Fruit fly (Drosophila melanogaster) whole organism, embryonic: ENCODE results near the gene Notum.
A peak's percentile ranks its signal among the peaks of the same experiment; 100 is the strongest.

Source experiments
- Atf3 ChIP-seq: fragments of 200-800 bp; sonication (Bioruptor generic); optimal IDR thresholded peaks from 3 replicates; lab custom pipeline; 2016; ENCODE audit warnings: missing biosample characterization, missing genetic modification characterization
- B-H2 ChIP-seq: fragments of 200-800 bp; sonication (Bioruptor generic); optimal IDR thresholded peaks from 2 replicates; lab custom pipeline; 2018; ENCODE audit warnings: missing biosample characterization, mild to moderate bottlenecking, missing genetic modification characterization
- BtbVII ChIP-seq: fragments of 200-800 bp; sonication (Bioruptor generic); optimal IDR thresholded peaks from 3 replicates; lab custom pipeline; 2017; ENCODE audit warnings: missing biosample characterization, mild to moderate bottlenecking, missing genetic modification characterization
- CG10267 ChIP-seq: fragments of 200-800 bp; sonication (Bioruptor generic); optimal IDR thresholded peaks from 2 replicates; lab custom pipeline; 2018; ENCODE audit warnings: missing biosample characterization, mild to moderate bottlenecking, missing genetic modification characterization, moderate library complexity
- CG12219 ChIP-seq: fragments of 200-800 bp; sonication (Bioruptor generic); optimal IDR thresholded peaks from 3 replicates; lab custom pipeline; 2018; ENCODE audit warnings: missing biosample characterization, mild to moderate bottlenecking, missing genetic modification characterization
- CG16863 ChIP-seq: fragments of 200-800 bp; sonication (Bioruptor generic); optimal IDR thresholded peaks from 3 replicates; lab custom pipeline; 2016; ENCODE audit warnings: missing biosample characterization, missing genetic modification characterization
- CG17328 ChIP-seq: fragments of 200-800 bp; sonication (Bioruptor generic); IDR thresholded peaks from 2 replicates; pipeline ENCODE4 v1.3.6; 2022; ENCODE audit warnings: missing biosample characterization, missing genetic modification characterization
- CG17612 ChIP-seq: fragments of 200-800 bp; sonication (Bioruptor generic); IDR thresholded peaks from 2 replicates; pipeline ENCODE4 v1.3.6; 2022; ENCODE audit warnings: missing biosample characterization, missing genetic modification characterization
- CG18476 ChIP-seq: fragments of 200-800 bp; sonication (Bioruptor generic); optimal IDR thresholded peaks from 2 replicates; lab custom pipeline; 2016; ENCODE audit warnings: missing biosample characterization, mild to moderate bottlenecking, missing genetic modification characterization
- CG2120 ChIP-seq: fragments of 200-800 bp; sonication (Bioruptor generic); optimal IDR thresholded peaks from 3 replicates; lab custom pipeline; 2016; ENCODE audit warnings: missing biosample characterization, missing genetic modification characterization
- CG2678 ChIP-seq: fragments of 200-800 bp; sonication (Bioruptor generic); optimal IDR thresholded peaks from 3 replicates; lab custom pipeline; 2019; ENCODE audit warnings: missing biosample characterization, mild to moderate bottlenecking, missing genetic modification characterization, moderate library complexity
- CG3281 ChIP-seq: fragments of 200-800 bp; sonication (Bioruptor generic); optimal IDR thresholded peaks from 3 replicates; lab custom pipeline; 2017; ENCODE audit warnings: missing biosample characterization, mild to moderate bottlenecking, missing genetic modification characterization
- CG33557 ChIP-seq: fragments of 200-800 bp; sonication (Bioruptor generic); optimal IDR thresholded peaks from 2 replicates; lab custom pipeline; 2019; ENCODE audit warnings: missing biosample characterization, mild to moderate bottlenecking, missing genetic modification characterization, moderate library complexity
- CG4282 ChIP-seq: fragments of 200-800 bp; sonication (Bioruptor generic); optimal IDR thresholded peaks from 2 replicates; lab custom pipeline; 2016; ENCODE audit warnings: missing biosample characterization, missing genetic modification characterization
- CG6254 ChIP-seq: fragments of 200-800 bp; sonication (Bioruptor generic); optimal IDR thresholded peaks from 3 replicates; lab custom pipeline; 2017; ENCODE audit warnings: mild to moderate bottlenecking, missing biosample characterization, missing genetic modification reagents, missing genetic modification characterization
- CG8924 ChIP-seq: fragments of 200-800 bp; optimal IDR thresholded peaks from 3 replicates; lab custom pipeline; 2019; ENCODE audit warnings: missing biosample characterization, mild to moderate bottlenecking, missing genetic modification characterization, moderate library complexity
- CG9215 ChIP-seq: fragments of 200-800 bp; sonication (Bioruptor generic); IDR thresholded peaks from 2 replicates; pipeline ENCODE4 v1.3.6; 2022; ENCODE audit warnings: missing biosample characterization, missing genetic modification characterization
- CG9876 ChIP-seq: fragments of 200-800 bp; sonication (Bioruptor generic); optimal IDR thresholded peaks from 2 replicates; lab custom pipeline; 2016; ENCODE audit warnings: missing biosample characterization, missing genetic modification characterization
- CG9932 ChIP-seq: fragments of 200-800 bp; sonication (Bioruptor generic); IDR thresholded peaks from 2 replicates; pipeline ENCODE4 v1.3.6; 2022; ENCODE audit warnings: missing biosample characterization, missing genetic modification characterization
- CkIIα-i1 ChIP-seq: fragments of 200-800 bp; sonication (Bioruptor generic); IDR thresholded peaks from 2 replicates; pipeline ENCODE4 v1.3.6; 2022; ENCODE audit warnings: missing biosample characterization, missing genetic modification characterization
- Drgx ChIP-seq: fragments of 200-800 bp; sonication (Bioruptor generic); IDR thresholded peaks from 2 replicates; pipeline ENCODE4 v1.3.6; 2022; ENCODE audit warnings: missing biosample characterization, missing genetic modification characterization
- HLH3B ChIP-seq: fragments of 200-800 bp; sonication (Bioruptor generic); IDR thresholded peaks from 2 replicates; pipeline ENCODE4 v1.3.6; 2022; ENCODE audit warnings: missing biosample characterization, missing genetic modification characterization
- Hr51 ChIP-seq, 2 experiments: fragments of 200-800 bp; sonication (Bioruptor generic); optimal IDR thresholded peaks; 2 replicates in 1 of 2; 3 replicates in 1 of 2; lab custom pipeline; 2016 to 2018; ENCODE audit warnings: missing biosample characterization in 2 of 2, missing genetic modification characterization in 2 of 2, mild to moderate bottlenecking in 1 of 2, moderate library complexity in 1 of 2
- Med ChIP-seq: fragments of 200-800 bp; sonication (Bioruptor generic); peaks from one replicate; lab custom pipeline; 2016; ENCODE audit warnings: missing biosample characterization, missing genetic modification characterization, mild to moderate bottlenecking, inconsistent platforms, moderate library complexity
- NK7.1 ChIP-seq: fragments of 200-800 bp; sonication (Bioruptor generic); optimal IDR thresholded peaks from 3 replicates; lab custom pipeline; 2016; ENCODE audit warnings: missing biosample characterization, missing genetic modification characterization
- Oli ChIP-seq: fragments of 200-800 bp; sonication (Bioruptor generic); optimal IDR thresholded peaks from 2 replicates; lab custom pipeline; 2018; ENCODE audit warnings: missing biosample characterization, mild to moderate bottlenecking, missing genetic modification characterization, moderate library complexity
- Optix ChIP-seq: fragments of 200-800 bp; sonication (Bioruptor generic); IDR thresholded peaks from 3 replicates; pipeline ENCODE4 v1.3.6; 2022; ENCODE audit warnings: missing biosample characterization, missing genetic modification characterization
- PHDP ChIP-seq: fragments of 200-800 bp; sonication (Bioruptor generic); optimal IDR thresholded peaks from 3 replicates; lab custom pipeline; 2018; ENCODE audit warnings: missing biosample characterization, mild to moderate bottlenecking, missing genetic modification characterization, moderate library complexity
- Pdp1 ChIP-seq, 2 experiments: fragments of 200-800 bp; sonication (Bioruptor generic); optimal IDR thresholded peaks; 3 replicates each; lab custom pipeline; 2016; ENCODE audit warnings: missing biosample characterization in 2 of 2, missing genetic modification characterization in 2 of 2, mild to moderate bottlenecking in 1 of 2, moderate library complexity in 1 of 2
- Poxn ChIP-seq: fragments of 200-800 bp; sonication (Bioruptor generic); IDR thresholded peaks from 2 replicates; pipeline ENCODE4 v1.3.6; 2022; ENCODE audit warnings: missing biosample characterization, missing genetic modification characterization
- Rfx ChIP-seq: fragments of 200-800 bp; sonication (Bioruptor generic); IDR thresholded peaks from 2 replicates; pipeline ENCODE4 v1.3.6; 2022; ENCODE audit warnings: missing biosample characterization, missing genetic modification characterization
- Sin3A ChIP-seq: fragments of >200 bp; optimal IDR thresholded peaks from 2 replicates; lab custom pipeline; 2018
- Sox100B ChIP-seq: fragments of 200-800 bp; sonication (Bioruptor generic); optimal IDR thresholded peaks from 3 replicates; lab custom pipeline; 2018; ENCODE audit warnings: missing biosample characterization, mild to moderate bottlenecking, missing genetic modification characterization
- Sox102F ChIP-seq: fragments of 200-800 bp; sonication (Bioruptor generic); optimal IDR thresholded peaks from 2 replicates; lab custom pipeline; 2018; ENCODE audit warnings: missing biosample characterization, mild to moderate bottlenecking, missing genetic modification characterization, moderate library complexity
- abd-A ChIP-seq: fragments of 200-800 bp; sonication (Bioruptor generic); optimal IDR thresholded peaks from 3 replicates; lab custom pipeline; 2019; ENCODE audit warnings: missing biosample characterization, mild to moderate bottlenecking, missing genetic modification characterization, moderate library complexity
- bsh ChIP-seq, 2 experiments: fragments of 200-800 bp; sonication (Bioruptor generic); optimal IDR thresholded peaks; 2 replicates each; lab custom pipeline; 2017 to 2018; ENCODE audit warnings: mild to moderate bottlenecking in 2 of 2, missing biosample characterization in 2 of 2, missing genetic modification characterization in 2 of 2, moderate library complexity in 1 of 2
- chinmo ChIP-seq: fragments of 200-800 bp; sonication (Bioruptor generic); IDR thresholded peaks from 4 replicates; pipeline ENCODE4 v1.3.6; 2022; ENCODE audit warnings: missing biosample characterization, missing genetic modification characterization; ENCODE audit not compliant: partially characterized antibody
- lilli ChIP-seq: fragments of 200-800 bp; sonication (Bioruptor generic); optimal IDR thresholded peaks from 3 replicates; lab custom pipeline; 2016; ENCODE audit warnings: missing biosample characterization, missing genetic modification characterization
- luna ChIP-seq: fragments of 200-800 bp; sonication (Bioruptor generic); optimal IDR thresholded peaks from 2 replicates; lab custom pipeline; 2016; ENCODE audit warnings: missing biosample characterization, missing genetic modification characterization
- nom ChIP-seq: fragments of 200-800 bp; sonication (Bioruptor generic); optimal IDR thresholded peaks from 2 replicates; lab custom pipeline; 2017; ENCODE audit warnings: missing biosample characterization, missing genetic modification characterization, mild to moderate bottlenecking, moderate library complexity, missing genetic modification reagents
- oc ChIP-seq: fragments of 200-800 bp; sonication (Bioruptor generic); optimal IDR thresholded peaks from 2 replicates; lab custom pipeline; 2018; ENCODE audit warnings: missing biosample characterization, mild to moderate bottlenecking, missing genetic modification characterization, moderate library complexity
- row ChIP-seq: fragments of 200-800 bp; sonication (Bioruptor generic); IDR thresholded peaks from 3 replicates; pipeline ENCODE4 v1.3.6; 2022; ENCODE audit warnings: missing biosample characterization, missing genetic modification characterization
- sd ChIP-seq: fragments of 200-800 bp; sonication (Bioruptor generic); optimal IDR thresholded peaks from 3 replicates; lab custom pipeline; 2018; ENCODE audit warnings: missing biosample characterization, mild to moderate bottlenecking, missing genetic modification characterization, moderate library complexity
- sqz ChIP-seq: fragments of 200-800 bp; sonication (Bioruptor generic); optimal IDR thresholded peaks from 3 replicates; lab custom pipeline; 2018; ENCODE audit warnings: missing biosample characterization, mild to moderate bottlenecking, missing genetic modification characterization
- stc ChIP-seq: fragments of 200-800 bp; sonication (Bioruptor generic); IDR thresholded peaks from 2 replicates; pipeline ENCODE4 v1.3.6; 2022; ENCODE audit warnings: missing biosample characterization, missing genetic modification characterization
- tio ChIP-seq: fragments of 200-800 bp; sonication (Bioruptor generic); optimal IDR thresholded peaks from 2 replicates; lab custom pipeline; 2017; ENCODE audit warnings: missing biosample characterization, missing genetic modification characterization, inconsistent platforms
- trem ChIP-seq: fragments of 200-800 bp; optimal IDR thresholded peaks from 3 replicates; lab custom pipeline; 2019; ENCODE audit warnings: missing biosample characterization, mild to moderate bottlenecking, missing genetic modification characterization, moderate library complexity
- vvl ChIP-seq: fragments of 200-800 bp; sonication (Bioruptor generic); IDR thresholded peaks from 2 replicates; pipeline ENCODE4 v1.3.6; 2022; ENCODE audit warnings: missing biosample characterization, missing genetic modification characterization

Gene Notum

dm6 chr3L:16001164-16001679, 22.1 kb upstream of the Notum start (continued):
- TF ChIP-seq CG18476: peak; percentile 58
- TF ChIP-seq CG17328 (GFP tag; lab: Robert Waterston, UW): peak; percentile 36; the same call in 1 of the 2 replicates
- peak; percentile 65 to 85 for TF ChIP-seq Hr51 (GFP tag; optimal IDR thresholded peaks at IDR 0.05; lab: Kevin White, UChicago)
- TF ChIP-seq trem: peak; percentile 27
- 0 out of 2 replicates have a peak, but pooled peaks have one; percentile 36 for TF ChIP-seq HLH3B (GFP tag; lab: Robert Waterston, UW)
- peak; percentile 85 for TF ChIP-seq luna
- TF ChIP-seq PHDP: peak; percentile 87
- TF ChIP-seq CG12219: peak; percentile 68
- TF ChIP-seq Sin3A (lab: Kevin White, UChicago): no peak
- peak; percentile 85 for TF ChIP-seq CG9932 (GFP tag; lab: Robert Waterston, UW)
- TF ChIP-seq CG4282 (GFP tag; lab: Kevin White, UChicago): peak; percentile 51
- TF ChIP-seq CG9215 (GFP tag; lab: Robert Waterston, UW): no peak
- TF ChIP-seq CG6254 (GFP tag; lab: Kevin White, UChicago): no peak
- no peak for TF ChIP-seq CG33557
- peak; percentile 13 for TF ChIP-seq CG9876 (GFP tag; lab: Kevin White, UChicago)
- peak; percentile 92 for TF ChIP-seq CG2678 (tag; lab: Kevin White, UChicago)
- TF ChIP-seq Sox100B (GFP tag; lab: Kevin White, UChicago): peak; percentile 49
- TF ChIP-seq, all 482 proteins: peak for 322

dm6 chr3L:16002116-16002716, 21.1 kb upstream of the Notum start:
- TF ChIP-seq BtbVII (GFP tag; lab: Kevin White, UChicago) (peak; percentile 61), Poxn (GFP tag; lab: Robert Waterston, UW) (no peak), Atf3 (no peak), CG3281 (GFP tag; lab: Kevin White, UChicago) (no peak), row (GFP tag; lab: Robert Waterston, UW) (0 out of 3 replicates have a peak, but pooled peaks have one; percentile 10), sd (peak; percentile 6), Drgx (peak; percentile 29; the same call in 1 of the 2 replicates), CG16863 (GFP tag; lab: Kevin White, UChicago) (no peak), Hr51 (GFP tag; optimal IDR thresholded peaks at IDR 0.05; lab: Kevin White, UChicago) (peak in 1 of 2 experiments; percentile 25), CG17612 (no peak), Pdp1 (GFP tag; optimal IDR thresholded peaks at IDR 0.05; lab: Kevin White, UChicago) (peak in 1 of 2 experiments; percentile 10), stc (GFP tag; lab: Robert Waterston, UW) (0 out of 2 replicates have a peak, but pooled peaks have one; percentile 25), lilli (GFP tag; lab: Kevin White, UChicago) (peak; percentile 1), oc (tag; lab: Kevin White, UChicago) (peak; percentile 28), bsh (GFP tag; optimal IDR thresholded peaks at IDR 0.05; lab: Kevin White, UChicago) (peak in 1 of 2 experiments; percentile 78), sqz (GFP tag; lab: Kevin White, UChicago) (peak; percentile 24), vvl (GFP tag; lab: Robert Waterston, UW) (no peak), CkIIα-i1 (no peak), Oli (tag; lab: Kevin White, UChicago) (no peak), Optix (GFP tag; lab: Robert Waterston, UW) (no peak), Med (GFP tag; lab: Kevin White, UChicago) (peak; percentile 72), chinmo (0 out of 4 replicates have a peak, but pooled peaks have one; percentile 17), CG8924 (tag; lab: Kevin White, UChicago) (peak; percentile 19), CG10267 (tag; lab: Kevin White, UChicago) (no peak), Rfx (0 out of 2 replicates have a peak, but pooled peaks have one; percentile 14), tio (GFP tag; lab: Kevin White, UChicago) (no peak), NK7.1 (GFP tag; lab: Kevin White, UChicago) (no peak), CG2120 (GFP tag; lab: Kevin White, UChicago) (peak; percentile 8), nom (GFP tag; lab: Kevin White, UChicago) (peak; percentile 71), abd-A (peak; percentile 14), B-H2 (GFP tag; lab: Kevin White, UChicago) (peak; percentile 32), Sox102F (GFP tag; lab: Kevin White, UChicago) (peak; percentile 1)
